Fruit fly (Drosophila melanogaster) whole organism, embryonic: Measurements from ENCODE around the gene Fpgs1.

ENCODE experiments used
- CG1024 ChIP-seq: fragments of 200-800 bp; sonication (Bioruptor generic); IDR thresholded peaks from 2 replicates; pipeline ENCODE4 v1.3.6; 2022; ENCODE audit warnings: missing biosample characterization, missing genetic modification characterization
- CG10959 ChIP-seq: fragments of 200-800 bp; sonication (Bioruptor generic); IDR thresholded peaks from 2 replicates; pipeline ENCODE4 v1.3.6; 2022; ENCODE audit warnings: missing biosample characterization, missing genetic modification characterization
- CG11695 ChIP-seq: fragments of 200-800 bp; sonication (Bioruptor generic); IDR thresholded peaks from 3 replicates; pipeline ENCODE4 v1.3.6; 2022; ENCODE audit warnings: missing biosample characterization, missing genetic modification characterization
- CG15601 ChIP-seq: fragments of 200-800 bp; sonication (Bioruptor generic); optimal IDR thresholded peaks from 3 replicates; lab custom pipeline; 2019; ENCODE audit warnings: missing biosample characterization, mild to moderate bottlenecking, missing genetic modification characterization, moderate library complexity
- CG16863 ChIP-seq: fragments of 200-800 bp; sonication (Bioruptor generic); optimal IDR thresholded peaks from 3 replicates; lab custom pipeline; 2016; ENCODE audit warnings: missing biosample characterization, missing genetic modification characterization
- CG2875 ChIP-seq: fragments of 200-800 bp; sonication (Bioruptor generic); optimal IDR thresholded peaks from 2 replicates; lab custom pipeline; 2017; ENCODE audit warnings: missing biosample characterization, mild to moderate bottlenecking, missing genetic modification characterization, missing genetic modification reagents
- CG30403 ChIP-seq: fragments of 200-800 bp; sonication (Bioruptor generic); optimal IDR thresholded peaks from 3 replicates; lab custom pipeline; 2016; ENCODE audit warnings: missing biosample characterization, missing genetic modification characterization
- CG34376 ChIP-seq: fragments of 200-800 bp; sonication (Bioruptor generic); optimal IDR thresholded peaks from 2 replicates; lab custom pipeline; 2018; ENCODE audit warnings: missing biosample characterization, mild to moderate bottlenecking, missing genetic modification characterization
- CG3726 ChIP-seq: fragments of 200-800 bp; sonication (Bioruptor generic); IDR thresholded peaks from 3 replicates; pipeline ENCODE4, ENCODE4 v1.3.6; 2022; ENCODE audit warnings: missing biosample characterization, missing genetic modification characterization
- CG42726 ChIP-seq: fragments of 200-800 bp; sonication (Bioruptor generic); IDR thresholded peaks from 2 replicates; pipeline ENCODE4 v1.3.6; 2022; ENCODE audit warnings: missing biosample characterization, missing genetic modification characterization; ENCODE audit not compliant: partially characterized antibody
- CG43689 ChIP-seq: fragments of 200-800 bp; sonication (Bioruptor generic); IDR thresholded peaks from 2 replicates; pipeline ENCODE4 v1.3.6; 2022; ENCODE audit warnings: missing biosample characterization, missing genetic modification characterization
- CG6654 ChIP-seq: fragments of 200-800 bp; sonication (Bioruptor generic); optimal IDR thresholded peaks from 2 replicates; lab custom pipeline; 2017; ENCODE audit warnings: missing biosample characterization, mild to moderate bottlenecking, missing genetic modification characterization
- CG7987 ChIP-seq: fragments of 200-800 bp; sonication (Bioruptor generic); optimal IDR thresholded peaks from 2 replicates; lab custom pipeline; 2018; ENCODE audit warnings: missing biosample characterization, mild to moderate bottlenecking, missing genetic modification characterization, moderate library complexity
- CG9817 ChIP-seq: fragments of 200-800 bp; sonication (Bioruptor generic); optimal IDR thresholded peaks from 2 replicates; lab custom pipeline; 2018; ENCODE audit warnings: missing biosample characterization, mild to moderate bottlenecking, missing genetic modification characterization, moderate library complexity
- Dip3 ChIP-seq: fragments of 200-800 bp; sonication (Bioruptor generic); optimal IDR thresholded peaks from 3 replicates; lab custom pipeline; 2016; ENCODE audit warnings: missing biosample characterization, missing genetic modification characterization
- GATAe ChIP-seq: fragments of 200-800 bp; sonication (Bioruptor generic); conservative IDR thresholded peaks from 2 replicates; pipeline ENCODE4 v1.3.6; 2022; ENCODE audit warnings: missing biosample characterization, missing genetic modification characterization
- HLH3B ChIP-seq: fragments of 200-800 bp; sonication (Bioruptor generic); IDR thresholded peaks from 2 replicates; pipeline ENCODE4 v1.3.6; 2022; ENCODE audit warnings: missing biosample characterization, missing genetic modification characterization
- HmgD ChIP-seq: fragments of 200-800 bp; sonication (Bioruptor generic); optimal IDR thresholded peaks from 3 replicates; lab custom pipeline; 2016; ENCODE audit warnings: missing biosample characterization, missing genetic modification characterization
- Hr78 ChIP-seq, 2 experiments: fragments of 200-800 bp in 1 of 2; fragments of >200 bp in 1 of 2; sonication (Bioruptor generic) in 1 of 2; optimal IDR thresholded peaks; 2 replicates each; lab custom pipeline; 2017 to 2019; ENCODE audit warnings: missing biosample characterization in 2 of 2, missing genetic modification characterization in 2 of 2, mild to moderate bottlenecking in 1 of 2, moderate library complexity in 1 of 2
- Jarid2 ChIP-seq: fragments of 200-800 bp; sonication (Bioruptor generic); optimal IDR thresholded peaks from 3 replicates; lab custom pipeline; 2017; ENCODE audit warnings: mild to moderate bottlenecking, missing biosample characterization, missing genetic modification reagents, missing genetic modification characterization
- Med ChIP-seq: fragments of 200-800 bp; sonication (Bioruptor generic); peaks from one replicate; lab custom pipeline; 2016; ENCODE audit warnings: missing biosample characterization, missing genetic modification characterization, mild to moderate bottlenecking, inconsistent platforms, moderate library complexity
- Optix ChIP-seq: fragments of 200-800 bp; sonication (Bioruptor generic); IDR thresholded peaks from 3 replicates; pipeline ENCODE4 v1.3.6; 2022; ENCODE audit warnings: missing biosample characterization, missing genetic modification characterization
- Ptx1 ChIP-seq: fragments of 200-800 bp; sonication (Bioruptor generic); IDR thresholded peaks from 2 replicates; pipeline ENCODE4 v1.3.6; 2022; ENCODE audit warnings: missing biosample characterization, missing genetic modification characterization
- Sox100B ChIP-seq: fragments of 200-800 bp; sonication (Bioruptor generic); optimal IDR thresholded peaks from 3 replicates; lab custom pipeline; 2018; ENCODE audit warnings: missing biosample characterization, mild to moderate bottlenecking, missing genetic modification characterization
- Sry-β ChIP-seq: fragments of 200-800 bp; sonication (Bioruptor generic); optimal IDR thresholded peaks from 2 replicates; lab custom pipeline; 2018; ENCODE audit warnings: missing biosample characterization, mild to moderate bottlenecking, missing genetic modification characterization, moderate library complexity
- Trl ChIP-seq, 3 experiments: fragments of >200 bp in 2 of 3; fragments of 200-800 bp in 1 of 3; sonication (Bioruptor generic) in 1 of 3; optimal IDR thresholded peaks; 2 replicates in 1 of 3; 3 replicates in 2 of 3; lab custom pipeline; 2016 to 2017; ENCODE audit warnings: missing biosample characterization in 1 of 3, missing genetic modification characterization in 1 of 3
- br ChIP-seq: fragments of >200 bp; optimal IDR thresholded peaks from 2 replicates; lab custom pipeline; 2017
- cas ChIP-seq: fragments of 200-800 bp; sonication (Bioruptor generic); IDR thresholded peaks from 2 replicates; pipeline ENCODE4 v1.3.6; 2022; ENCODE audit warnings: missing biosample characterization, missing genetic modification characterization
- chif ChIP-seq, 2 experiments: fragments of 200-800 bp; sonication (Bioruptor generic); optimal IDR thresholded peaks; 3 replicates each; lab custom pipeline; 2016; ENCODE audit warnings: missing biosample characterization in 2 of 2, missing genetic modification characterization in 2 of 2
- chinmo ChIP-seq: fragments of 200-800 bp; sonication (Bioruptor generic); IDR thresholded peaks from 4 replicates; pipeline ENCODE4 v1.3.6; 2022; ENCODE audit warnings: missing biosample characterization, missing genetic modification characterization; ENCODE audit not compliant: partially characterized antibody
- crc ChIP-seq: fragments of 200-800 bp; sonication (Bioruptor generic); optimal IDR thresholded peaks from 2 replicates; lab custom pipeline; 2016; ENCODE audit warnings: missing biosample characterization, missing genetic modification characterization
- crp ChIP-seq, 2 experiments: fragments of 200-800 bp; sonication (Bioruptor generic); optimal IDR thresholded peaks; 2 replicates in 1 of 2; 3 replicates in 1 of 2; lab custom pipeline; 2017; ENCODE audit warnings: missing biosample characterization in 2 of 2, missing genetic modification characterization in 2 of 2, mild to moderate bottlenecking in 1 of 2, moderate library complexity in 1 of 2
- cwo ChIP-seq: fragments of 200-800 bp; sonication (Bioruptor generic); optimal IDR thresholded peaks from 3 replicates; lab custom pipeline; 2017; ENCODE audit warnings: missing biosample characterization, missing genetic modification characterization, mild to moderate bottlenecking, moderate library complexity, missing genetic modification reagents
- en ChIP-seq: fragments of 200-800 bp; sonication (Bioruptor generic); optimal IDR thresholded peaks from 2 replicates; lab custom pipeline; 2016; ENCODE audit warnings: missing biosample characterization, missing genetic modification characterization
- fd3F ChIP-seq: fragments of 200-800 bp; sonication (Bioruptor generic); optimal IDR thresholded peaks from 2 replicates; lab custom pipeline; 2018; ENCODE audit warnings: missing biosample characterization, mild to moderate bottlenecking, missing genetic modification characterization, moderate library complexity
- gce ChIP-seq: fragments of 200-800 bp; sonication (Bioruptor generic); IDR thresholded peaks from 3 replicates; pipeline ENCODE4 v1.3.6; 2022; ENCODE audit warnings: missing biosample characterization, missing genetic modification characterization
- ham ChIP-seq: fragments of 200-800 bp; sonication (Bioruptor generic); IDR thresholded peaks from 2 replicates; pipeline ENCODE4 v1.3.6; 2022; ENCODE audit warnings: missing biosample characterization, missing genetic modification characterization
- lab ChIP-seq: fragments of 200-800 bp; sonication (Bioruptor generic); optimal IDR thresholded peaks from 3 replicates; lab custom pipeline; 2017; ENCODE audit warnings: missing biosample characterization, missing genetic modification characterization, mild to moderate bottlenecking, moderate library complexity, missing genetic modification reagents
- mirr ChIP-seq: fragments of 200-800 bp; sonication (Bioruptor generic); optimal IDR thresholded peaks from 3 replicates; lab custom pipeline; 2018; ENCODE audit warnings: missing biosample characterization, mild to moderate bottlenecking, missing genetic modification characterization
- otp ChIP-seq: fragments of 200-800 bp; sonication (Bioruptor generic); IDR thresholded peaks from 3 replicates; pipeline ENCODE4, ENCODE4 v1.3.6; 2022; ENCODE audit warnings: missing biosample characterization, missing genetic modification characterization
- pita ChIP-seq: fragments of 200-800 bp; sonication (Bioruptor generic); optimal IDR thresholded peaks from 2 replicates; lab custom pipeline; 2017; ENCODE audit warnings: missing biosample characterization, mild to moderate bottlenecking, missing genetic modification characterization
- pros ChIP-seq: fragments of 200-800 bp; sonication (Bioruptor generic); optimal IDR thresholded peaks from 3 replicates; lab custom pipeline; 2019; ENCODE audit warnings: missing biosample characterization, mild to moderate bottlenecking, missing genetic modification characterization, moderate library complexity
- row ChIP-seq: fragments of 200-800 bp; sonication (Bioruptor generic); IDR thresholded peaks from 3 replicates; pipeline ENCODE4 v1.3.6; 2022; ENCODE audit warnings: missing biosample characterization, missing genetic modification characterization
- schlank ChIP-seq: fragments of 200-800 bp; sonication (Bioruptor generic); optimal IDR thresholded peaks from 2 replicates; lab custom pipeline; 2018; ENCODE audit warnings: missing biosample characterization, mild to moderate bottlenecking, missing genetic modification characterization
- sd ChIP-seq: fragments of 200-800 bp; sonication (Bioruptor generic); optimal IDR thresholded peaks from 3 replicates; lab custom pipeline; 2018; ENCODE audit warnings: missing biosample characterization, mild to moderate bottlenecking, missing genetic modification characterization, moderate library complexity
- sens ChIP-seq: fragments of 200-800 bp; sonication (Bioruptor generic); peaks from one replicate; lab custom pipeline; 2016; ENCODE audit warnings: missing biosample characterization, missing genetic modification characterization
- shn ChIP-seq: fragments of 200-800 bp; sonication (Bioruptor generic); optimal IDR thresholded peaks from 3 replicates; lab custom pipeline; 2016; ENCODE audit warnings: missing biosample characterization, missing genetic modification characterization
- sim ChIP-seq: fragments of 200-800 bp; sonication (Bioruptor generic); IDR thresholded peaks from 2 replicates; pipeline ENCODE4 v1.3.6; 2022; ENCODE audit warnings: missing biosample characterization, missing genetic modification characterization
- slbo ChIP-seq: fragments of 200-800 bp; sonication (Bioruptor generic); IDR thresholded peaks from 2 replicates; pipeline ENCODE4 v1.3.6; 2022; ENCODE audit warnings: missing biosample characterization, missing genetic modification characterization
- twi ChIP-seq: fragments of 200-800 bp; optimal IDR thresholded peaks from 2 replicates; lab custom pipeline; 2019; ENCODE audit warnings: missing biosample characterization, mild to moderate bottlenecking, missing genetic modification characterization, moderate library complexity
- vvl ChIP-seq: fragments of 200-800 bp; sonication (Bioruptor generic); IDR thresholded peaks from 2 replicates; pipeline ENCODE4 v1.3.6; 2022; ENCODE audit warnings: missing biosample characterization, missing genetic modification characterization

Gene Fpgs1

DNA sequence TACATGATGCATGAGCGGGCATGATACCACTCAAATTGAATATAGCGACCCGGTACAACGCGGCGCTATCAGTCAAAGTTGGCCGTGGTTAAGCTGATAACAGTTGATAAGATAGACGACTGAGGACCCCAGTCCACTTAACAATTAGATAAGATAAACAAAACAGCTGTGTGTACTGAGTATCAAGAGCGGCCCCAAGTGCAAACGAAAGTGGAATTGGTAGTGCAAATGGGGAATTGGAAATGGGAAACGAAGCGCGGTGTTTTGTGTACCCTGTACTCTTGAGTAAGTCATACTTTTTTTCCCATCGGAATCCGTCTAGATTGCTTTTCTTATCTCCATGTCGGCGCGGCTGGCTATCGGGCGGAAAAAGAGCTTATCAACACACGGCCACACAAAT lies 33.9 kb upstream of the Fpgs1 start:
- TF ChIP-seq pros (GFP tag; lab: Kevin White, UChicago) (no peak), sim (no peak), GATAe (GFP tag; lab: Robert Waterston, UW) (peak; percentile 92), CG34376 (GFP tag; lab: Kevin White, UChicago) (peak; percentile 1), CG6654 (no peak), Trl (optimal IDR thresholded peaks at IDR 0.05; lab: Kevin White, UChicago) (no peak), Trl (GFP tag; optimal IDR thresholded peaks at IDR 0.05; lab: Kevin White, UChicago) (no peak), sens (GFP tag; lab: Kevin White, UChicago) (peak; percentile 78), CG11695 (GFP tag; lab: Robert Waterston, UW) (no peak), lab (GFP tag; lab: Kevin White, UChicago) (peak; percentile 20), pita (GFP tag; lab: Kevin White, UChicago) (no peak), CG16863 (no peak), otp (GFP tag; lab: Robert Waterston, UW) (0 out of 3 replicates have a peak, but pooled peaks have one; percentile 33), CG2875 (no peak), CG7987 (GFP tag; lab: Kevin White, UChicago) (no peak), cas (GFP tag; lab: Robert Waterston, UW) (no peak), schlank (tag; lab: Kevin White, UChicago) (no peak), CG30403 (GFP tag; lab: Kevin White, UChicago) (no peak), chif (GFP tag; optimal IDR thresholded peaks at IDR 0.05; lab: Kevin White, UChicago) (no peak), HLH3B (GFP tag; lab: Robert Waterston, UW) (no peak), shn (GFP tag; lab: Kevin White, UChicago) (no peak), br (lab: Kevin White, UChicago) (no peak), HmgD (GFP tag; lab: Kevin White, UChicago) (no peak), Ptx1 (GFP tag; lab: Robert Waterston, UW) (0 out of 2 replicates have a peak, but pooled peaks have one; percentile 26), vvl (GFP tag; lab: Robert Waterston, UW) (no peak), CG3726 (no peak), gce (no peak), slbo (GFP tag; lab: Robert Waterston, UW) (0 out of 2 replicates have a peak, but pooled peaks have one; percentile 13), CG1024 (GFP tag; lab: Robert Waterston, UW) (no peak), crp (GFP tag; optimal IDR thresholded peaks at IDR 0.05; lab: Kevin White, UChicago) (peak in 1 of 2 experiments; percentile 3), mirr (GFP tag; lab: Kevin White, UChicago) (peak; percentile 63), CG10959 (no peak), chinmo (GFP tag; lab: Robert Waterston, UW) (0 out of 4 replicates have a peak, but pooled peaks have one; percentile 20), ham (GFP tag; lab: Robert Waterston, UW) (no peak), Optix (GFP tag; lab: Robert Waterston, UW) (no peak), Dip3 (no peak), Med (GFP tag; lab: Kevin White, UChicago) (peak; percentile 73), crc (GFP tag; lab: Kevin White, UChicago) (no peak), Hr78 (GFP tag; optimal IDR thresholded peaks at IDR 0.05; lab: Kevin White, UChicago) (no peak), CG15601 (tag; lab: Kevin White, UChicago) (no peak), sd (tag; lab: Kevin White, UChicago) (no peak), en (GFP tag; lab: Kevin White, UChicago) (no peak), cwo (peak; percentile 16), fd3F (GFP tag; lab: Kevin White, UChicago) (no peak), Sox100B (GFP tag; lab: Kevin White, UChicago) (no peak), Sry-β (GFP tag; lab: Kevin White, UChicago) (no peak), Jarid2 (no peak), CG9817 (tag; lab: Kevin White, UChicago) (no peak), CG42726 (GFP tag; lab: Robert Waterston, UW) (no peak), row (GFP tag; lab: Robert Waterston, UW) (peak; percentile 39; the same call in 2 of the 3 replicates), CG43689 (GFP tag; lab: Robert Waterston, UW) (no peak), twi (tag; lab: Kevin White, UChicago) (peak; percentile 51)
